Worm (Caenorhabditis elegans): ENCODE results near the gene Y73F8A.23.

Y73F8A.23 gene

DNA sequence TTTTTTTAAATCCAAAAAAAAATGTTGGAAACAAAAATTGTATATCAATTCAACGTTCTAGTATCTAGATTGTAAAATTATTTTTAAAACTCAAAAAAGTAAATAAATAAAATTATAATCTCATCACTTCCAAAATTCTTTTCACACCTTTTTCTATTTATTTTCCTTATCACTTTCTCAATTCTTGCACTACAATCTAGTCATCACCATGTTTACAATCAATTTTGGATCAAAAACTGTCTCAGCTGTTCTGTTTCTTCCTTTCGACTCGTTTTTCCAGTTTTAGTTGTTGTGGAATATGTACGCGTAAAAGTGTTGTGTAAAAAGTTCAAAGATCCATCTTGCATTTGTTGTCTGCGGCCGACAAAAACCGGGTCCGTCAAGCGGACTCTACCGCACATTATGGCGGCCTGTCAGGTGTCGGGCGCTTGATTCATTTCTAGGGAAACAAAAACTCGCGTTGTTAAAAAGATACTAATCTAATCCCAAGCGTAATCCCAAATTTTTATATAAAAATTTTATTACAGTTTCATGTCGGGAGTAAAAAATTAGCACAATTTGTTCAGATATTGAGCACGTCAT lies 49.7 kb downstream of the Y73F8A.23 start:
- TF ChIP-seq nhr-11 (tag; optimal IDR thresholded peaks at IDR 0.05), result no peak
- no peak for TF ChIP-seq gei-8 (GFP tag; optimal IDR thresholded peaks at IDR 0.05)
- no peak for TF ChIP-seq T26A8.4 (GFP tag; IDR thresholded peaks at IDR 0.05)
- peak; percentile 2 for TF ChIP-seq dve-1 (tag; optimal IDR thresholded peaks at IDR 0.05; ENCODE audit: insufficient read depth)
- peak in 1 of 2 experiments; percentile 16 for TF ChIP-seq unc-62 (GFP tag; optimal IDR thresholded peaks at IDR 0.05 in 1 of 2)
- no peak for TF ChIP-seq unc-62 (tag; optimal IDR thresholded peaks at IDR 0.05)
- TF ChIP-seq mep-1 (tag; optimal IDR thresholded peaks at IDR 0.05), result peak; percentile 2
- TF ChIP-seq hmg-1.1 (GFP tag; IDR thresholded peaks at IDR 0.05), result no peak
- TF ChIP-seq pqm-1 (tag; optimal IDR thresholded peaks at IDR 0.05), result no peak
- no peak for TF ChIP-seq saeg-2 (GFP tag; IDR thresholded peaks at IDR 0.05)
- no peak for TF ChIP-seq dpl-1 (GFP tag; optimal IDR thresholded peaks at IDR 0.05)
- TF ChIP-seq lin-1 (GFP tag; IDR thresholded peaks at IDR 0.05), result no peak
- no peak for TF ChIP-seq set-16 (GFP tag; IDR thresholded peaks at IDR 0.05)
- peak; percentile 45 for TF ChIP-seq hlh-11 (tag; optimal IDR thresholded peaks at IDR 0.05)
- TF ChIP-seq daf-16 (GFP tag; optimal IDR thresholded peaks at IDR 0.05), result no peak
- peak; percentile 59 for TF ChIP-seq daf-16 (tag; optimal IDR thresholded peaks at IDR 0.05)
- no peak for TF ChIP-seq ZK337.2 (GFP tag; IDR thresholded peaks at IDR 0.05)
- TF ChIP-seq ceh-28 (tag; optimal IDR thresholded peaks at IDR 0.05), result no peak
- TF ChIP-seq aha-1 (tag), result peak; percentile 63
- no peak for TF ChIP-seq ctbp-1 (GFP tag; IDR thresholded peaks at IDR 0.05)
- TF ChIP-seq Y105C5A.15 (GFP tag; IDR thresholded peaks at IDR 0.05), result no peak
- peak; percentile 23 for TF ChIP-seq nhr-48 (tag; optimal IDR thresholded peaks at IDR 0.05)

DNA sequence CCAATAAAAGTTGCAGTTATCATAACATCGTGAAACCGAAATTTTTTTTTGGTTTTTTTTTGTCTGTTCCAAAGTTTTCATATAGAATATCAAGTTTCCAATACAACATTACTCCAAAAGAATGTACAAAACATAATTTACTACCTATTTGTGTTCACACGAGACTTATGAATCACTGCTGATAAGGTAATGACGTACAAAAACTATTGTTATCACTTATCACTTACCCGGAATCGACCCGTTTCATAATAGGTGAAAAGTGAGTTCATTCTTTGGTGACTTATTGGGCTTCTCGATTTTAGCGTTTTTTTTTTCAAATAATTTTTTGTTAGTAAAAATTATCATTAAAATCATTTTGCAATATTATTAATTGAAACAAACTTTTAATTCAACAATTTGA lies 51.2 kb downstream of the Y73F8A.23 start:
- TF ChIP-seq nhr-6 (tag; optimal IDR thresholded peaks at IDR 0.05) (no peak), hlh-30 (tag; optimal IDR thresholded peaks at IDR 0.05; ENCODE audit: insufficient read depth) (no peak), Y5F2A.4 (GFP tag; optimal IDR thresholded peaks at IDR 0.05) (no peak), dmd-6 (GFP tag; IDR thresholded peaks at IDR 0.05) (peak; percentile 66), mxl-2 (GFP tag; conservative IDR thresholded peaks at IDR 0.05) (no peak), daf-16 (GFP tag; optimal IDR thresholded peaks at IDR 0.05) (no peak), daf-16 (tag; optimal IDR thresholded peaks at IDR 0.05) (peak; percentile 68), aly-2 (tag; optimal IDR thresholded peaks at IDR 0.05) (no peak), ztf-11 (tag; optimal IDR thresholded peaks at IDR 0.05) (no peak), nhr-48 (tag; optimal IDR thresholded peaks at IDR 0.05) (peak; percentile 9), zag-1 (tag; optimal IDR thresholded peaks at IDR 0.05) (no peak), zfp-3 (GFP tag; conservative IDR thresholded peaks at IDR 0.05) (no peak), lin-29 (GFP tag; IDR thresholded peaks at IDR 0.05) (no peak), pqm-1 (tag; optimal IDR thresholded peaks at IDR 0.05) (peak; percentile 65), nhr-102 (tag; optimal IDR thresholded peaks at IDR 0.05) (no peak), R02D3.7 (tag; optimal IDR thresholded peaks at IDR 0.05) (no peak), mdl-1 (tag; optimal IDR thresholded peaks at IDR 0.05) (peak in 1 of 2 experiments; percentile 69), php-3 (GFP tag; IDR thresholded peaks at IDR 0.05) (no peak), nhr-28 (tag; optimal IDR thresholded peaks at IDR 0.05) (peak; percentile 64), nhr-10 (tag; optimal IDR thresholded peaks at IDR 0.05) (no peak), ZK546.5 (tag; optimal IDR thresholded peaks at IDR 0.05) (no peak), duxl-1 (tag; optimal IDR thresholded peaks at IDR 0.05; ENCODE audit: poor library complexity) (no peak), lin-1 (GFP tag; IDR thresholded peaks at IDR 0.05) (no peak), ama-1 (optimal IDR thresholded peaks at IDR 0.05) (no peak), egl-27 (tag; optimal IDR thresholded peaks at IDR 0.05) (no peak), mep-1 (tag; optimal IDR thresholded peaks at IDR 0.05) (no peak), lin-15B (tag; optimal IDR thresholded peaks at IDR 0.05) (no peak), daf-19 (GFP tag; conservative IDR thresholded peaks at IDR 0.05) (no peak), nhr-77 (tag; optimal IDR thresholded peaks at IDR 0.05) (peak; percentile 54), dve-1 (tag; optimal IDR thresholded peaks at IDR 0.05; ENCODE audit: insufficient read depth) (peak; percentile 40)
